Worm (Caenorhabditis elegans) whole organism, L4 larva: Measurements from ENCODE around the gene T01C3.2.

ENCODE experiments used
- T26A8.4 ChIP-seq: fragments of 200-800 bp; sonication (Bioruptor generic); IDR thresholded peaks from 2 replicates; pipeline ENCODE4 v1.3.6; 2022; ENCODE audit warnings: missing genetic modification characterization, missing compliant biosample characterization
- Y48G9A.11 ChIP-seq: fragments of 200-800 bp; sonication (Bioruptor generic); IDR thresholded peaks from 2 replicates; pipeline ENCODE4 v1.3.6; 2022; ENCODE audit warnings: missing genetic modification reagents, missing genetic modification characterization, missing compliant biosample characterization
- ZK546.5 ChIP-seq, 2 experiments: sonication (generic microtip); optimal IDR thresholded peaks; 2 replicates each; lab custom pipeline; 2017; ENCODE audit warnings: missing biosample characterization in 2 of 2, missing genetic modification characterization in 2 of 2
- aly-2 ChIP-seq: sonication (generic microtip); optimal IDR thresholded peaks from 2 replicates; lab custom pipeline; 2018; ENCODE audit warnings: missing biosample characterization, missing genetic modification characterization
- ama-1 ChIP-seq: fragments of 150-350 bp; optimal IDR thresholded peaks from 2 replicates; lab custom pipeline; 2014; ENCODE audit warnings: inconsistent platforms, mixed read lengths
- arid-1 ChIP-seq: fragments of 200-800 bp; sonication (Bioruptor generic); conservative IDR thresholded peaks from 2 replicates; pipeline ENCODE4 v1.3.6; 2022; ENCODE audit warnings: missing genetic modification reagents, missing genetic modification characterization, missing compliant biosample characterization
- attf-4 ChIP-seq: sonication (generic microtip); optimal IDR thresholded peaks from 3 replicates; lab custom pipeline; 2017; ENCODE audit warnings: missing biosample characterization, missing genetic modification characterization
- ceh-20 ChIP-seq: fragments of 200-800 bp; sonication (Bioruptor generic); IDR thresholded peaks from 2 replicates; pipeline ENCODE4 v1.3.6; 2022; ENCODE audit warnings: missing genetic modification reagents, missing genetic modification characterization, missing compliant biosample characterization
- ceh-32 ChIP-seq: sonication (generic microtip); optimal IDR thresholded peaks from 2 replicates; lab custom pipeline; 2016; ENCODE audit warnings: mild to moderate bottlenecking, missing genetic modification characterization, missing compliant biosample characterization; ENCODE audit not compliant: poor library complexity
- ceh-82 ChIP-seq: sonication (generic microtip); optimal IDR thresholded peaks from 2 replicates; lab custom pipeline; 2017; ENCODE audit warnings: missing biosample characterization, missing genetic modification characterization
- ctbp-1 ChIP-seq: fragments of 200-800 bp; sonication (Bioruptor generic); IDR thresholded peaks from 2 replicates; pipeline ENCODE4 v1.3.6; 2022; ENCODE audit warnings: missing genetic modification reagents, missing genetic modification characterization, missing compliant biosample characterization
- daf-16 ChIP-seq, 3 experiments: sonication (generic microtip); optimal IDR thresholded peaks; 2 replicates each; lab custom pipeline; 2016 to 2017; ENCODE audit warnings: missing genetic modification characterization in 3 of 3, missing genetic modification reagents in 3 of 3, mild to moderate bottlenecking in 2 of 3, missing compliant biosample characterization in 2 of 3, missing biosample characterization in 1 of 3, moderate library complexity in 1 of 3
- daf-8 ChIP-seq: fragments of 200-800 bp; sonication (Bioruptor generic); IDR thresholded peaks from 2 replicates; pipeline ENCODE4 v1.3.6; 2022; ENCODE audit warnings: missing genetic modification characterization, missing compliant biosample characterization
- dmd-6 ChIP-seq: fragments of 200-800 bp; sonication (Bioruptor generic); IDR thresholded peaks from 2 replicates; pipeline ENCODE4 v1.3.6; 2022; ENCODE audit warnings: missing genetic modification reagents, missing genetic modification characterization, missing compliant biosample characterization
- dmd-9 ChIP-seq: fragments of 200-800 bp; sonication (Bioruptor generic); IDR thresholded peaks from 2 replicates; pipeline ENCODE4 v1.3.6; 2022; ENCODE audit warnings: missing genetic modification reagents, missing genetic modification characterization, missing compliant biosample characterization
- dpl-1 ChIP-seq: fragments of 150-350 bp; optimal IDR thresholded peaks from 2 replicates; lab custom pipeline; 2014; ENCODE audit warnings: missing biosample characterization, missing genetic modification reagents, missing genetic modification characterization
- duxl-1 ChIP-seq: sonication (generic microtip); optimal IDR thresholded peaks from 2 replicates; lab custom pipeline; 2016; ENCODE audit warnings: mild to moderate bottlenecking, missing genetic modification characterization, moderate library complexity, missing compliant biosample characterization; ENCODE audit not compliant: poor library complexity
- dve-1 ChIP-seq: sonication (generic microtip); optimal IDR thresholded peaks from 2 replicates; lab custom pipeline; 2017; ENCODE audit warnings: antibody characterized with exemption, mild to moderate bottlenecking, missing genetic modification characterization, missing compliant biosample characterization; ENCODE audit not compliant: insufficient read depth
- egl-43 ChIP-seq: fragments of 200-800 bp; sonication (Bioruptor generic); IDR thresholded peaks from 2 replicates; pipeline ENCODE4 v1.3.6; 2022; ENCODE audit warnings: missing genetic modification reagents, missing genetic modification characterization, missing compliant biosample characterization
- fkh-10 ChIP-seq: fragments of 150-350 bp; optimal IDR thresholded peaks from 2 replicates; lab custom pipeline; 2014; ENCODE audit warnings: missing biosample characterization, missing genetic modification reagents, missing genetic modification characterization
- gei-8 ChIP-seq: fragments of 200-800 bp; sonication (Bioruptor generic); optimal IDR thresholded peaks from 2 replicates; lab custom pipeline; 2018; ENCODE audit warnings: mild to moderate bottlenecking, missing genetic modification characterization, missing compliant biosample characterization
- hlh-30 ChIP-seq: sonication (generic microtip); optimal IDR thresholded peaks from 2 replicates; lab custom pipeline; 2017; ENCODE audit warnings: antibody characterized with exemption, mild to moderate bottlenecking, missing genetic modification characterization, missing compliant biosample characterization; ENCODE audit not compliant: insufficient read depth
- lim-7 ChIP-seq: fragments of 200-800 bp; sonication (Bioruptor generic); IDR thresholded peaks from 2 replicates; pipeline ENCODE4 v1.3.6; 2022; ENCODE audit warnings: missing genetic modification characterization, missing compliant biosample characterization
- lin-15B ChIP-seq: fragments of 150-350 bp; sonication (generic microtip); optimal IDR thresholded peaks from 3 replicates; lab custom pipeline; 2014; ENCODE audit warnings: missing biosample characterization, missing genetic modification characterization
- lin-29 ChIP-seq: fragments of 200-800 bp; sonication (Bioruptor generic); IDR thresholded peaks from 2 replicates; pipeline ENCODE4 v1.3.6; 2022; ENCODE audit warnings: missing genetic modification reagents, missing genetic modification characterization, missing compliant biosample characterization
- lin-38 ChIP-seq: fragments of 200-800 bp; sonication (Bioruptor generic); IDR thresholded peaks from 2 replicates; pipeline ENCODE4 v1.3.6; 2022; ENCODE audit warnings: missing genetic modification reagents, missing genetic modification characterization, missing compliant biosample characterization
- lin-39 ChIP-seq: fragments of 150-350 bp; optimal IDR thresholded peaks from 2 replicates; lab custom pipeline; 2014; ENCODE audit warnings: missing biosample characterization, missing genetic modification reagents, missing genetic modification characterization
- lsy-2 ChIP-seq, 2 experiments: fragments of 150-350 bp in 1 of 2; sonication (generic microtip) in 1 of 2; optimal IDR thresholded peaks; 2 replicates each; lab custom pipeline; 2014 to 2017; ENCODE audit warnings: missing biosample characterization in 2 of 2, missing genetic modification characterization in 2 of 2
- madf-9 ChIP-seq: fragments of 200-800 bp; sonication (Bioruptor generic); conservative IDR thresholded peaks from 2 replicates; pipeline ENCODE4 v1.3.6; 2022; ENCODE audit warnings: missing genetic modification reagents, missing genetic modification characterization, missing compliant biosample characterization
- mdl-1 ChIP-seq, 2 experiments: fragments of 150-350 bp in 1 of 2; sonication (generic microtip) in 1 of 2; optimal IDR thresholded peaks; 2 replicates each; lab custom pipeline; 2014 to 2017; ENCODE audit warnings: missing biosample characterization in 2 of 2, missing genetic modification characterization in 2 of 2
- mep-1 ChIP-seq: fragments of 150-350 bp; sonication (generic microtip); optimal IDR thresholded peaks from 3 replicates; lab custom pipeline; 2014; ENCODE audit warnings: missing biosample characterization, missing genetic modification characterization
- mes-2 ChIP-seq: sonication (generic microtip); optimal IDR thresholded peaks from 2 replicates; lab custom pipeline; 2016; ENCODE audit warnings: missing genotype, mild to moderate bottlenecking, missing genetic modification characterization, missing compliant biosample characterization; ENCODE audit not compliant: poor library complexity, severe bottlenecking
- mxl-3 ChIP-seq: fragments of 200-800 bp; sonication (Bioruptor generic); optimal IDR thresholded peaks from 2 replicates; lab custom pipeline; 2018; ENCODE audit warnings: mild to moderate bottlenecking, missing genetic modification characterization, missing compliant biosample characterization
- nhr-102 ChIP-seq: sonication (generic microtip); optimal IDR thresholded peaks from 2 replicates; lab custom pipeline; 2016; ENCODE audit warnings: mild to moderate bottlenecking, missing genetic modification characterization, moderate library complexity, missing compliant biosample characterization
- nhr-11 ChIP-seq: fragments of 150-350 bp; optimal IDR thresholded peaks from 2 replicates; lab custom pipeline; 2014; ENCODE audit warnings: missing biosample characterization, missing genetic modification characterization
- nhr-237 ChIP-seq: sonication (generic microtip); optimal IDR thresholded peaks from 2 replicates; lab custom pipeline; 2017; ENCODE audit warnings: missing biosample characterization, missing genetic modification characterization
- nhr-42 ChIP-seq: fragments of 200-800 bp; sonication (Bioruptor generic); IDR thresholded peaks from 2 replicates; pipeline ENCODE4 v1.3.6; 2022; ENCODE audit warnings: missing genetic modification characterization, missing compliant biosample characterization
- nhr-48 ChIP-seq: sonication (generic microtip); optimal IDR thresholded peaks from 2 replicates; lab custom pipeline; 2016; ENCODE audit warnings: mild to moderate bottlenecking, missing genetic modification characterization, missing compliant biosample characterization
- nhr-77 ChIP-seq: fragments of 150-350 bp; optimal IDR thresholded peaks from 2 replicates; lab custom pipeline; 2014; ENCODE audit warnings: missing biosample characterization, missing genetic modification characterization
- set-16 ChIP-seq: fragments of 200-800 bp; sonication (Bioruptor generic); IDR thresholded peaks from 2 replicates; pipeline ENCODE4 v1.3.6; 2022; ENCODE audit warnings: missing genetic modification reagents, missing genetic modification characterization, missing compliant biosample characterization
- snpc-1.2 ChIP-seq: fragments of 200-800 bp; sonication (Bioruptor generic); IDR thresholded peaks from 2 replicates; pipeline ENCODE4 v1.3.6; 2022; ENCODE audit warnings: missing genetic modification reagents, missing genetic modification characterization, missing compliant biosample characterization
- snpc-4 ChIP-seq: fragments of 150-350 bp; optimal IDR thresholded peaks from 2 replicates; lab custom pipeline; 2014; ENCODE audit warnings: missing biosample characterization, missing genetic modification characterization
- tra-1 ChIP-seq: fragments of 200-800 bp; sonication (Bioruptor generic); IDR thresholded peaks from 2 replicates; pipeline ENCODE4 v1.3.6; 2022; ENCODE audit warnings: missing genetic modification reagents, missing genetic modification characterization, missing compliant biosample characterization
- unc-39 ChIP-seq: sonication (generic microtip); optimal IDR thresholded peaks from 2 replicates; lab custom pipeline; 2017; ENCODE audit warnings: missing biosample characterization, missing genetic modification characterization
- unc-62 ChIP-seq, 3 experiments: fragments of 150-350 bp in 1 of 3; sonication (generic microtip); optimal IDR thresholded peaks in 2 of 3; peaks in 1 of 3; 1 replicate in 1 of 3; 2 replicates in 2 of 3; lab custom pipeline; 2014 to 2017; ENCODE audit warnings: missing biosample characterization in 3 of 3, missing genetic modification characterization in 3 of 3, missing genetic modification reagents in 3 of 3, missing genotype in 1 of 3
- zfp-3 ChIP-seq: fragments of 200-800 bp; sonication (Bioruptor generic); conservative IDR thresholded peaks from 2 replicates; pipeline ENCODE4 v1.3.6; 2022; ENCODE audit warnings: missing genetic modification reagents, missing genetic modification characterization, missing compliant biosample characterization
- zip-11 ChIP-seq: fragments of 200-800 bp; sonication (Bioruptor generic); IDR thresholded peaks from 2 replicates; pipeline ENCODE4 v1.3.6; 2022; ENCODE audit warnings: missing genetic modification characterization, missing compliant biosample characterization
- zip-2 ChIP-seq: fragments of 150-350 bp; optimal IDR thresholded peaks from 2 replicates; lab custom pipeline; 2014; ENCODE audit warnings: missing biosample characterization, missing genetic modification characterization
- ztf-7 ChIP-seq: fragments of 150-350 bp; optimal IDR thresholded peaks from 2 replicates; lab custom pipeline; 2014; ENCODE audit warnings: missing biosample characterization, missing genetic modification characterization

T01C3.2 gene

ce11 chrV:15002184-15002690 is 11.3 kb downstream of the T01C3.2 start, which contains the start of the genes fib-1 and mut-15 (continued):
- TF ChIP-seq aly-2, result no peak
- peak; percentile 77 for TF ChIP-seq hlh-30 (tag; lab: Kevin White, UChicago)
- no peak for TF ChIP-seq zfp-3
- TF ChIP-seq snpc-1.2 (GFP tag; lab: Robert Waterston, UW), result no peak
- no peak for TF ChIP-seq nhr-237 (tag; lab: Kevin White, UChicago)
- no peak for TF ChIP-seq set-16 (GFP tag; lab: Robert Waterston, UW)
- peak in 1 of 2 experiments; percentile 99 for TF ChIP-seq unc-62 (GFP tag; optimal IDR thresholded peaks at IDR 0.05 in 1 of 2; lab: Kevin White, UChicago)
- no peak for TF ChIP-seq unc-62 (tag; optimal IDR thresholded peaks at IDR 0.05; lab: Kevin White, UChicago)
- TF ChIP-seq madf-9 (GFP tag; lab: Robert Waterston, UW), result no peak
- peak; percentile 96 for TF ChIP-seq mep-1 (tag; lab: Kevin White, UChicago)
- TF ChIP-seq nhr-11 (tag; lab: Kevin White, UChicago), result peak; percentile 91
- peak; percentile 89 for TF ChIP-seq dve-1 (tag; lab: Kevin White, UChicago)
- TF ChIP-seq ZK546.5 (tag; optimal IDR thresholded peaks at IDR 0.05; lab: Kevin White, UChicago), result no peak
- TF ChIP-seq ama-1 (lab: Kevin White, UChicago), result no peak
- no peak for TF ChIP-seq ztf-7 (tag; lab: Kevin White, UChicago)
- no peak for TF ChIP-seq gei-8 (GFP tag; lab: Kevin White, UChicago)
- TF ChIP-seq egl-43 (GFP tag; lab: Robert Waterston, UW), result 0 out of 2 replicates have a peak, but pooled peaks have one; percentile 45
- TF ChIP-seq attf-4 (tag; lab: Kevin White, UChicago), result no peak
- no peak for TF ChIP-seq unc-39 (tag; lab: Kevin White, UChicago)
- peak; percentile 89; the same call in 1 of the 2 replicates for TF ChIP-seq nhr-42 (GFP tag; lab: Robert Waterston, UW)
- peak; percentile 80 for TF ChIP-seq nhr-102
- TF ChIP-seq nhr-77, result peak; percentile 94
- no peak for TF ChIP-seq daf-8 (GFP tag; lab: Robert Waterston, UW)
- TF ChIP-seq mxl-3 (GFP tag; lab: Kevin White, UChicago), result peak; percentile 78
- TF ChIP-seq dpl-1 (GFP tag; lab: Kevin White, UChicago), result peak; percentile 81
- TF ChIP-seq fkh-10 (GFP tag; lab: Kevin White, UChicago), result peak; percentile 86
- TF ChIP-seq nhr-48 (tag; lab: Kevin White, UChicago), result peak; percentile 44
- no peak for TF ChIP-seq zip-11
- TF ChIP-seq mdl-1 (tag; optimal IDR thresholded peaks at IDR 0.05; lab: Kevin White, UChicago), result peak in 1 of 2 experiments; percentile 28
- peak; percentile 80 for TF ChIP-seq dmd-6 (GFP tag; lab: Robert Waterston, UW)
- peak; percentile 71; the same call in 1 of the 2 replicates for TF ChIP-seq T26A8.4 (GFP tag; lab: Robert Waterston, UW)
- TF ChIP-seq lim-7 (GFP tag; lab: Robert Waterston, UW), result no peak
- peak; percentile 99 for TF ChIP-seq lin-38 (GFP tag; lab: Robert Waterston, UW)
- TF ChIP-seq Y48G9A.11 (GFP tag; lab: Robert Waterston, UW), result peak; percentile 87
- TF ChIP-seq dmd-9 (GFP tag; lab: Robert Waterston, UW), result peak; percentile 78; the same call in 1 of the 2 replicates
- no peak for TF ChIP-seq snpc-4 (tag; lab: Kevin White, UChicago)
- TF ChIP-seq mes-2 (tag; lab: Kevin White, UChicago), result peak; percentile 96
- TF ChIP-seq ceh-82 (tag; lab: Kevin White, UChicago), result no peak
- TF ChIP-seq daf-16 (GFP tag; optimal IDR thresholded peaks at IDR 0.05; lab: Kevin White, UChicago), result peak in 1 of 2 experiments; percentile 42
- TF ChIP-seq daf-16 (tag; optimal IDR thresholded peaks at IDR 0.05; lab: Kevin White, UChicago), result peak; percentile 54
- TF ChIP-seq duxl-1 (tag; lab: Kevin White, UChicago), result peak; percentile 62
- TF ChIP-seq lin-15B (tag; lab: Kevin White, UChicago), result peak; percentile 76
- TF ChIP-seq arid-1, result 0 out of 2 replicates have a peak, but pooled peaks have one; percentile 55
- TF ChIP-seq tra-1 (GFP tag; lab: Robert Waterston, UW), result peak; percentile 67
- TF ChIP-seq lsy-2 (tag; optimal IDR thresholded peaks at IDR 0.05; lab: Kevin White, UChicago), result peak; percentile 89 to 97
- peak; percentile 86 for TF ChIP-seq ceh-20 (GFP tag; lab: Robert Waterston, UW)
- TF ChIP-seq lin-39 (tag; lab: Kevin White, UChicago), result no peak
- no peak for TF ChIP-seq lin-29 (GFP tag; lab: Robert Waterston, UW)
- TF ChIP-seq ctbp-1 (GFP tag; lab: Robert Waterston, UW), result peak; percentile 72
- TF ChIP-seq zip-2 (tag; lab: Kevin White, UChicago), result no peak
- TF ChIP-seq ceh-32 (tag; lab: Kevin White, UChicago), result no peak
